Fruit fly (Drosophila melanogaster) whole organism, embryonic: ENCODE measurements around the gene mus201.

Experiments used
- Atf-2 ChIP-seq: fragments of 200-800 bp; sonication (Bioruptor generic); optimal IDR thresholded peaks from 2 replicates; lab custom pipeline; 2016; ENCODE audit warnings: missing biosample characterization, missing genetic modification characterization
- CG11504 ChIP-seq: fragments of 200-800 bp; sonication (Bioruptor generic); optimal IDR thresholded peaks from 3 replicates; lab custom pipeline; 2019; ENCODE audit warnings: missing biosample characterization, mild to moderate bottlenecking, missing genetic modification characterization, moderate library complexity
- CG12659 ChIP-seq: fragments of 200-800 bp; sonication (Bioruptor generic); optimal IDR thresholded peaks from 3 replicates; lab custom pipeline; 2017; ENCODE audit warnings: mild to moderate bottlenecking, missing biosample characterization, missing genetic modification reagents, missing genetic modification characterization
- CG13775 ChIP-seq: fragments of 200-800 bp; sonication (Bioruptor generic); optimal IDR thresholded peaks from 3 replicates; lab custom pipeline; 2017; ENCODE audit warnings: missing biosample characterization, mild to moderate bottlenecking, missing genetic modification characterization
- CG15514 ChIP-seq: fragments of 200-800 bp; sonication (Bioruptor generic); optimal IDR thresholded peaks from 3 replicates; lab custom pipeline; 2017; ENCODE audit warnings: missing biosample characterization, missing genetic modification characterization, mild to moderate bottlenecking, moderate library complexity, missing genetic modification reagents
- CG1602 ChIP-seq: fragments of 200-800 bp; sonication (Bioruptor generic); optimal IDR thresholded peaks from 3 replicates; lab custom pipeline; 2016; ENCODE audit warnings: missing biosample characterization, missing genetic modification characterization
- CG17612 ChIP-seq: fragments of 200-800 bp; sonication (Bioruptor generic); IDR thresholded peaks from 2 replicates; pipeline ENCODE4 v1.3.6; 2022; ENCODE audit warnings: missing biosample characterization, missing genetic modification characterization
- CG18599 ChIP-seq: fragments of 200-800 bp; sonication (Bioruptor generic); optimal IDR thresholded peaks from 3 replicates; lab custom pipeline; 2017; ENCODE audit warnings: missing biosample characterization, missing genetic modification characterization, mild to moderate bottlenecking, moderate library complexity, missing genetic modification reagents
- CG18764 ChIP-seq: fragments of 200-800 bp; sonication (Bioruptor generic); optimal IDR thresholded peaks from 3 replicates; lab custom pipeline; 2016; ENCODE audit warnings: missing biosample characterization, missing genetic modification characterization
- CG2129 ChIP-seq: fragments of 200-800 bp; sonication (Bioruptor generic); IDR thresholded peaks from 2 replicates; pipeline ENCODE4 v1.3.6; 2022; ENCODE audit warnings: missing biosample characterization, missing genetic modification characterization; ENCODE audit not compliant: partially characterized antibody
- CG3065 ChIP-seq: fragments of 200-800 bp; sonication (Bioruptor generic); optimal IDR thresholded peaks from 2 replicates; lab custom pipeline; 2016; ENCODE audit warnings: missing biosample characterization, missing genetic modification characterization
- CG3163 ChIP-seq: fragments of 200-800 bp; sonication (Bioruptor generic); optimal IDR thresholded peaks from 3 replicates; lab custom pipeline; 2016; ENCODE audit warnings: missing biosample characterization, missing genetic modification characterization
- CG34224 ChIP-seq: fragments of 200-800 bp; sonication (Bioruptor generic); IDR thresholded peaks from 3 replicates; pipeline ENCODE4 v1.3.6; 2022; ENCODE audit warnings: missing biosample characterization, missing genetic modification characterization; ENCODE audit not compliant: partially characterized antibody
- CG3995 ChIP-seq: fragments of 200-800 bp; sonication (Bioruptor generic); optimal IDR thresholded peaks from 3 replicates; lab custom pipeline; 2016; ENCODE audit warnings: missing biosample characterization, missing genetic modification characterization
- CG4730 ChIP-seq: fragments of 200-800 bp; sonication (Bioruptor generic); IDR thresholded peaks from 2 replicates; pipeline ENCODE4 v1.3.6; 2022; ENCODE audit warnings: missing biosample characterization, missing genetic modification characterization
- CG4820 ChIP-seq: fragments of 200-800 bp; sonication (Bioruptor generic); optimal IDR thresholded peaks from 3 replicates; lab custom pipeline; 2016; ENCODE audit warnings: missing biosample characterization, missing genetic modification characterization
- CG6765 ChIP-seq: fragments of 200-800 bp; sonication (Bioruptor generic); optimal IDR thresholded peaks from 3 replicates; lab custom pipeline; 2017; ENCODE audit warnings: missing biosample characterization, mild to moderate bottlenecking, missing genetic modification characterization
- CG9876 ChIP-seq: fragments of 200-800 bp; sonication (Bioruptor generic); optimal IDR thresholded peaks from 2 replicates; lab custom pipeline; 2016; ENCODE audit warnings: missing biosample characterization, missing genetic modification characterization
- Camta ChIP-seq: fragments of 200-800 bp; sonication (Bioruptor generic); optimal IDR thresholded peaks from 2 replicates; lab custom pipeline; 2016; ENCODE audit warnings: missing biosample characterization, missing genetic modification characterization
- CoRest ChIP-seq: fragments of 200-800 bp; sonication (Bioruptor generic); optimal IDR thresholded peaks from 3 replicates; lab custom pipeline; 2018; ENCODE audit warnings: missing biosample characterization, mild to moderate bottlenecking, missing genetic modification characterization, moderate library complexity
- Dll ChIP-seq: fragments of 200-800 bp; sonication (Bioruptor generic); IDR thresholded peaks from 4 replicates; pipeline ENCODE4 v1.3.6; 2022; ENCODE audit warnings: missing biosample characterization, missing genetic modification characterization; ENCODE audit not compliant: partially characterized antibody
- Doc3 ChIP-seq: fragments of 200-800 bp; sonication (Bioruptor generic); IDR thresholded peaks from 3 replicates; pipeline ENCODE4 v1.3.6; 2022; ENCODE audit warnings: missing biosample characterization, missing genetic modification characterization; ENCODE audit not compliant: partially characterized antibody
- Drgx ChIP-seq: fragments of 200-800 bp; sonication (Bioruptor generic); IDR thresholded peaks from 2 replicates; pipeline ENCODE4 v1.3.6; 2022; ENCODE audit warnings: missing biosample characterization, missing genetic modification characterization
- Gug ChIP-seq: fragments of 200-800 bp; sonication (Bioruptor generic); IDR thresholded peaks from 4 replicates; pipeline ENCODE4 v1.3.6; 2022; ENCODE audit warnings: missing biosample characterization, missing genetic modification characterization
- Hr51 ChIP-seq, 2 experiments: fragments of 200-800 bp; sonication (Bioruptor generic); optimal IDR thresholded peaks; 2 replicates in 1 of 2; 3 replicates in 1 of 2; lab custom pipeline; 2016 to 2018; ENCODE audit warnings: missing biosample characterization in 2 of 2, missing genetic modification characterization in 2 of 2, mild to moderate bottlenecking in 1 of 2, moderate library complexity in 1 of 2
- Lpt ChIP-seq: fragments of >200 bp; optimal IDR thresholded peaks from 2 replicates; lab custom pipeline; 2018; ENCODE audit warnings: missing biosample characterization, missing genetic modification characterization
- NC2α ChIP-seq: fragments of 200-800 bp; sonication (Bioruptor generic); optimal IDR thresholded peaks from 2 replicates; lab custom pipeline; 2016; ENCODE audit warnings: missing biosample characterization, missing genetic modification characterization
- NfI ChIP-seq: fragments of 200-800 bp; sonication (Bioruptor generic); optimal IDR thresholded peaks from 3 replicates; lab custom pipeline; 2018; ENCODE audit warnings: missing biosample characterization, mild to moderate bottlenecking, missing genetic modification characterization, moderate library complexity
- Sry-β ChIP-seq: fragments of 200-800 bp; sonication (Bioruptor generic); optimal IDR thresholded peaks from 2 replicates; lab custom pipeline; 2018; ENCODE audit warnings: missing biosample characterization, mild to moderate bottlenecking, missing genetic modification characterization, moderate library complexity
- YL-1 ChIP-seq: fragments of 200-800 bp; sonication (Bioruptor generic); optimal IDR thresholded peaks from 3 replicates; lab custom pipeline; 2017; ENCODE audit warnings: missing biosample characterization, mild to moderate bottlenecking, missing genetic modification characterization
- ara ChIP-seq: fragments of 200-800 bp; sonication (Bioruptor generic); IDR thresholded peaks from 2 replicates; pipeline ENCODE4 v1.3.6; 2022; ENCODE audit warnings: missing biosample characterization, missing genetic modification characterization
- bsh ChIP-seq, 2 experiments: fragments of 200-800 bp; sonication (Bioruptor generic); optimal IDR thresholded peaks; 2 replicates each; lab custom pipeline; 2017 to 2018; ENCODE audit warnings: mild to moderate bottlenecking in 2 of 2, missing biosample characterization in 2 of 2, missing genetic modification characterization in 2 of 2, moderate library complexity in 1 of 2
- da ChIP-seq: fragments of 200-800 bp; sonication (Bioruptor generic); optimal IDR thresholded peaks from 2 replicates; lab custom pipeline; 2016; ENCODE audit warnings: missing biosample characterization, missing genetic modification characterization
- dimm ChIP-seq: fragments of 200-800 bp; sonication (Bioruptor generic); IDR thresholded peaks from 2 replicates; pipeline ENCODE4 v1.3.6; 2022; ENCODE audit warnings: missing biosample characterization, missing genetic modification characterization
- gt ChIP-seq: fragments of 200-800 bp; sonication (Bioruptor generic); IDR thresholded peaks from 2 replicates; pipeline ENCODE4 v1.3.6; 2022; ENCODE audit warnings: missing biosample characterization, missing genetic modification characterization
- hb ChIP-seq: fragments of 200-800 bp; sonication (Bioruptor generic); IDR thresholded peaks from 3 replicates; pipeline ENCODE4 v1.3.6; 2022; ENCODE audit warnings: missing biosample characterization, missing genetic modification characterization; ENCODE audit not compliant: partially characterized antibody
- jigr1 ChIP-seq: fragments of 200-800 bp; sonication (Bioruptor generic); IDR thresholded peaks from 3 replicates; pipeline ENCODE4 v1.3.6; 2022; ENCODE audit warnings: missing biosample characterization, missing genetic modification characterization
- mam ChIP-seq: fragments of 200-800 bp; sonication (Bioruptor generic); optimal IDR thresholded peaks from 3 replicates; lab custom pipeline; 2016; ENCODE audit warnings: missing biosample characterization, missing genetic modification characterization
- oc ChIP-seq: fragments of 200-800 bp; sonication (Bioruptor generic); optimal IDR thresholded peaks from 2 replicates; lab custom pipeline; 2018; ENCODE audit warnings: missing biosample characterization, mild to moderate bottlenecking, missing genetic modification characterization, moderate library complexity
- pb ChIP-seq: fragments of 200-800 bp; sonication (Bioruptor generic); optimal IDR thresholded peaks from 3 replicates; lab custom pipeline; 2016; ENCODE audit warnings: missing biosample characterization, missing genetic modification characterization
- pum ChIP-seq: fragments of 200-800 bp; sonication (Bioruptor generic); optimal IDR thresholded peaks from 2 replicates; lab custom pipeline; 2016; ENCODE audit warnings: missing biosample characterization, missing genetic modification characterization
- ro ChIP-seq: fragments of 200-800 bp; sonication (Bioruptor generic); IDR thresholded peaks from 2 replicates; pipeline ENCODE4 v1.3.6; 2022; ENCODE audit warnings: missing biosample characterization, missing genetic modification characterization
- schlank ChIP-seq: fragments of 200-800 bp; sonication (Bioruptor generic); optimal IDR thresholded peaks from 2 replicates; lab custom pipeline; 2018; ENCODE audit warnings: missing biosample characterization, mild to moderate bottlenecking, missing genetic modification characterization
- shn ChIP-seq: fragments of 200-800 bp; sonication (Bioruptor generic); optimal IDR thresholded peaks from 3 replicates; lab custom pipeline; 2016; ENCODE audit warnings: missing biosample characterization, missing genetic modification characterization
- sr ChIP-seq: fragments of 200-800 bp; sonication (Bioruptor generic); IDR thresholded peaks from 3 replicates; pipeline ENCODE4 v1.3.6; 2022; ENCODE audit warnings: missing biosample characterization, missing genetic modification characterization
- tna ChIP-seq: fragments of 200-800 bp; sonication (Bioruptor generic); IDR thresholded peaks from 2 replicates; pipeline ENCODE4 v1.3.6; 2022; ENCODE audit warnings: missing biosample characterization, missing genetic modification characterization; ENCODE audit not compliant: partially characterized antibody
- unpg ChIP-seq: fragments of 200-800 bp; sonication (Bioruptor generic); optimal IDR thresholded peaks from 3 replicates; lab custom pipeline; 2018; ENCODE audit warnings: missing biosample characterization, mild to moderate bottlenecking, missing genetic modification characterization, moderate library complexity
- zfh2 ChIP-seq: fragments of 200-800 bp; sonication (Bioruptor generic); optimal IDR thresholded peaks from 2 replicates; lab custom pipeline; 2016; ENCODE audit warnings: missing biosample characterization, missing genetic modification characterization

The mus201 gene

dm6 chr2L:8414887-8415883 lies 22.8 kb upstream of the mus201 start, which contains the start of the genes CG13398 and Akap200 (continued):
- no peak for TF ChIP-seq Lpt (GFP tag; lab: Kevin White, UChicago)
- no peak for TF ChIP-seq Dll (GFP tag; lab: Robert Waterston, UW)
- TF ChIP-seq YL-1 (GFP tag; lab: Kevin White, UChicago): peak; percentile 17
- TF ChIP-seq Atf-2 (GFP tag; lab: Kevin White, UChicago): no peak
- no peak for TF ChIP-seq unpg (GFP tag; lab: Kevin White, UChicago)
- TF ChIP-seq ara (GFP tag; lab: Robert Waterston, UW): no peak
- peak; percentile 90 for TF ChIP-seq Sry-β
- no peak for TF ChIP-seq Gug (GFP tag; lab: Robert Waterston, UW)
- TF ChIP-seq CG11504 (tag; lab: Kevin White, UChicago): no peak
- TF ChIP-seq schlank: no peak
- no peak for TF ChIP-seq bsh (GFP tag; optimal IDR thresholded peaks at IDR 0.05; lab: Kevin White, UChicago)
- no peak for TF ChIP-seq mam
- no peak for TF ChIP-seq shn (GFP tag; lab: Kevin White, UChicago)
- no peak for TF ChIP-seq tna (GFP tag; lab: Robert Waterston, UW)
- TF ChIP-seq CG4730 (GFP tag; lab: Robert Waterston, UW): no peak
- TF ChIP-seq jigr1 (GFP tag; lab: Robert Waterston, UW): no peak
- peak; percentile 31 for TF ChIP-seq CG1602 (GFP tag; lab: Kevin White, UChicago)
- peak; percentile 59 for TF ChIP-seq CG13775 (GFP tag; lab: Kevin White, UChicago)
- no peak for TF ChIP-seq hb (GFP tag; lab: Robert Waterston, UW)
- TF ChIP-seq da: no peak
- no peak for TF ChIP-seq NfI (GFP tag; lab: Kevin White, UChicago)
- no peak for TF ChIP-seq CG4820
- no peak for TF ChIP-seq sr (GFP tag; lab: Robert Waterston, UW)
- TF ChIP-seq CG34224 (GFP tag; lab: Robert Waterston, UW): no peak
- TF ChIP-seq CoRest: peak; percentile 70
- TF ChIP-seq CG3163 (GFP tag; lab: Kevin White, UChicago): no peak
- no peak for TF ChIP-seq pb
- TF ChIP-seq Drgx: no peak; the same call in 1 of the 2 replicates
- TF ChIP-seq CG2129 (GFP tag; lab: Robert Waterston, UW): no peak
- TF ChIP-seq dimm (GFP tag; lab: Robert Waterston, UW): no peak
- TF ChIP-seq zfh2: no peak
- TF ChIP-seq CG3995 (GFP tag; lab: Kevin White, UChicago): peak; percentile 75
- no peak for TF ChIP-seq CG3065 (GFP tag; lab: Kevin White, UChicago)
- TF ChIP-seq CG6765 (GFP tag; lab: Kevin White, UChicago): no peak
- no peak for TF ChIP-seq CG9876
- TF ChIP-seq gt (GFP tag; lab: Robert Waterston, UW): no peak
- TF ChIP-seq CG17612 (GFP tag; lab: Robert Waterston, UW): no peak
- TF ChIP-seq NC2α (GFP tag; lab: Kevin White, UChicago): no peak
- TF ChIP-seq Doc3 (GFP tag; lab: Robert Waterston, UW): no peak
- no peak for TF ChIP-seq ro (GFP tag; lab: Robert Waterston, UW)
- peak; percentile 19 for TF ChIP-seq CG15514 (GFP tag; lab: Kevin White, UChicago)
- no peak for TF ChIP-seq oc (tag; lab: Kevin White, UChicago)
- no peak for TF ChIP-seq CG18764 (GFP tag; lab: Kevin White, UChicago)
- peak; percentile 55 for TF ChIP-seq CG12659 (GFP tag; lab: Kevin White, UChicago)
- no peak for TF ChIP-seq pum
- TF ChIP-seq Camta: no peak
- TF ChIP-seq CG18599 (GFP tag; lab: Kevin White, UChicago): no peak
- TF ChIP-seq Hr51 (GFP tag; optimal IDR thresholded peaks at IDR 0.05; lab: Kevin White, UChicago): no peak
